Worm (Caenorhabditis elegans): ENCODE data around the gene txdc-12.2.
A peak's percentile ranks its signal among the peaks of the same experiment; 100 is the strongest.

The txdc-12.2 gene

ce11 chrX:2114171-2114570, 39.9 kb downstream of the txdc-12.2 start:
- TF ChIP-seq elt-1 (tag; optimal IDR thresholded peaks at IDR 0.05; ENCODE audit: borderline replicate concordance, insufficient read depth): peak; percentile 72
- TF ChIP-seq ceh-39 (tag; optimal IDR thresholded peaks at IDR 0.05): no peak

DNA sequence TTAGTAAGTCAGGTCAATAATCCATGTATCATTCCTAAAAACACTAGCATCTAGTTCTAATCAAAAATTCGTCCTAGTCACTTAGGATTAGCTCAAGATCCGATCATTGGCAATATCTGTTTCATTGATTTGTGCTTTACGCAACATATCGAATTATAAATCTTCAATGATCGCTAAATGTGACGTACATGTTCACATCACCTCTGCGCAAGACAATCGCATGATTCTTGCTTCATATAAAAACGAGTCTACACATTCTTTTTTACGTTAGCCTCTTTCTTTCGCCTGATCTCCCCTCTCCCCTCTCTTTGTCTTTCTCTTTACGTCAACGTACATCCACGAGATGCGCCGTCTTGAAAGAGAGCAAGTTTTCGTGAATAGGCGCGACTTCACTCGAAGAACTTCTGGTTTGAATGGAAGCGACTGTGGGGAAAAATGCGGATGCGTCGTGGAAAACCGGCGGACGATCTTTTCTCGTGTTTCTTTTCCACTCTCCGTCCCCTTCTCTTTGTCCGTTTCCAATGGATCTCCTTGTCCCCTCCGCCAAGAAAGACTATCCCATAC, 42.1 kb downstream of the txdc-12.2 start:
- TF ChIP-seq elt-1 (tag; optimal IDR thresholded peaks at IDR 0.05; ENCODE audit: borderline replicate concordance, insufficient read depth): peak; percentile 61
- TF ChIP-seq sptf-1 (tag; optimal IDR thresholded peaks at IDR 0.05): no peak
- TF ChIP-seq lin-32 (GFP tag; optimal IDR thresholded peaks at IDR 0.05): no peak

ce11 chrX:2118162-2118561, 43.9 kb downstream of the txdc-12.2 start, which contains the start of gene swip-10:
Gene swip-10 (minus strand): TSS chrX:2118262.
- TF ChIP-seq nhr-76 (tag; optimal IDR thresholded peaks at IDR 0.05) (no peak), unc-39 (tag; optimal IDR thresholded peaks at IDR 0.05) (no peak), snpc-4 (tag; optimal IDR thresholded peaks at IDR 0.05) (no peak), elt-1 (tag; optimal IDR thresholded peaks at IDR 0.05; ENCODE audit: borderline replicate concordance, insufficient read depth) (no peak), mls-2 (tag; optimal IDR thresholded peaks at IDR 0.05) (no peak), hlh-1 (tag; optimal IDR thresholded peaks at IDR 0.05) (no peak), nhr-237 (tag; optimal IDR thresholded peaks at IDR 0.05) (no peak), ceh-39 (tag; optimal IDR thresholded peaks at IDR 0.05) (no peak)

DNA sequence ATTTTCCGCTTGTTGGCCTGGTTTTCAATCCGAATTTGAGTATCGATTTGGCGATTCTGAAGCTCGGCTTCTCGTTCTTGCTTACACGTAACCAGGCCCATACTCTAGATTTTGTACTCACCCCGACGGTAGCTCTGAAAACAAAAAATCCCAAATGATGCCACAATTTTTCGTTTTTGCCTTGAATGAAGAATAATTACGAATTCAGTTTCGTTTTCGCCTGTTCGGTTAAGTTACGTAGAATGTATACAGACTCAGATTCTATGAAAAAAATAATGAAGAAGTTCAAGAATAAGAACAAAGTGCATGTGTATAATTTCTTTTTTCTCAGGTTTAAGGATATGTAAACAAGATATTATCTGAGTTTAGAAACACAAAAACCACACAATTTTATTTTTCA, 46.7 kb downstream of the txdc-12.2 start, which contains the start of gene gpa-5:
Gene gpa-5, minus strand, starts transcription at position 101 of the 400 bp plus-strand sequence.
- no peak for TF ChIP-seq lin-13 (tag; optimal IDR thresholded peaks at IDR 0.05)

Data from whole organism, mixed stage, embryonic.